Fruit fly (Drosophila melanogaster) whole organism, pupa: ENCODE results near the gene CG34174.

Source experiments
- CG10348 ChIP-seq: fragments of 200-800 bp; sonication (Bioruptor generic); IDR thresholded peaks from 2 replicates; pipeline ENCODE4 v1.3.6; 2022; ENCODE audit warnings: missing biosample characterization, missing genetic modification characterization
- CG13204 ChIP-seq: fragments of 200-800 bp; sonication (Bioruptor generic); optimal IDR thresholded peaks from 2 replicates; lab custom pipeline; 2018; ENCODE audit warnings: missing biosample characterization, mild to moderate bottlenecking, missing genetic modification characterization, moderate library complexity
- CG14655 ChIP-seq: fragments of 200-800 bp; sonication (Bioruptor generic); optimal IDR thresholded peaks from 3 replicates; lab custom pipeline; 2017; ENCODE audit warnings: mild to moderate bottlenecking, missing biosample characterization, missing genetic modification reagents, missing genetic modification characterization
- CG17806 ChIP-seq: fragments of 200-800 bp; sonication (Bioruptor generic); optimal IDR thresholded peaks from 2 replicates; lab custom pipeline; 2018; ENCODE audit warnings: missing biosample characterization, mild to moderate bottlenecking, missing genetic modification characterization, moderate library complexity
- CG32121 ChIP-seq: fragments of 200-800 bp; sonication (Bioruptor generic); IDR thresholded peaks from 2 replicates; pipeline ENCODE4 v1.3.6; 2022; ENCODE audit warnings: missing biosample characterization, missing genetic modification characterization
- CG34367 ChIP-seq: fragments of 200-800 bp; sonication (Bioruptor generic); optimal IDR thresholded peaks from 2 replicates; lab custom pipeline; 2018; ENCODE audit warnings: missing biosample characterization, mild to moderate bottlenecking, missing genetic modification characterization
- CG4496 ChIP-seq: fragments of 200-800 bp; sonication (Bioruptor generic); IDR thresholded peaks from 3 replicates; pipeline ENCODE4 v1.3.6; 2022; ENCODE audit warnings: missing biosample characterization, missing genetic modification characterization
- CG8159 ChIP-seq: fragments of 200-800 bp; sonication (Bioruptor generic); optimal IDR thresholded peaks from 3 replicates; lab custom pipeline; 2018; ENCODE audit warnings: missing biosample characterization, mild to moderate bottlenecking, missing genetic modification characterization, moderate library complexity
- CG8301 ChIP-seq: fragments of 200-800 bp; sonication (Bioruptor generic); optimal IDR thresholded peaks from 2 replicates; lab custom pipeline; 2018; ENCODE audit warnings: missing biosample characterization, mild to moderate bottlenecking, missing genetic modification characterization
- EcR ChIP-seq: fragments of 200-800 bp; sonication (Bioruptor generic); optimal IDR thresholded peaks from 3 replicates; lab custom pipeline; 2019; ENCODE audit warnings: missing biosample characterization, missing genetic modification characterization, mild to moderate bottlenecking, moderate library complexity, missing genetic modification reagents
- Ets98B ChIP-seq: fragments of 200-800 bp; sonication (Bioruptor generic); IDR thresholded peaks from 2 replicates; pipeline ENCODE4 v1.3.6; 2022; ENCODE audit warnings: missing biosample characterization, missing genetic modification characterization
- Pif1B ChIP-seq: fragments of 200-800 bp; sonication (Bioruptor generic); optimal IDR thresholded peaks from 3 replicates; lab custom pipeline; 2016; ENCODE audit warnings: missing biosample characterization, missing genetic modification characterization
- gl ChIP-seq: fragments of 200-800 bp; sonication (Bioruptor generic); optimal IDR thresholded peaks from 2 replicates; lab custom pipeline; 2018; ENCODE audit warnings: missing biosample characterization, mild to moderate bottlenecking, missing genetic modification characterization
- rn ChIP-seq: fragments of 200-800 bp; sonication (Bioruptor generic); IDR thresholded peaks from 2 replicates; pipeline ENCODE4 v1.3.6; 2022; ENCODE audit warnings: missing biosample characterization, missing genetic modification characterization

- no peak for TF ChIP-seq CG32121 (GFP tag; lab: Robert Waterston, UW)
- TF ChIP-seq CG17806 (tag; lab: Kevin White, UChicago) = peak; percentile 27
- TF ChIP-seq gl = peak; percentile 30
- peak; percentile 37 for TF ChIP-seq CG8159 (tag; lab: Kevin White, UChicago)
- TF ChIP-seq Pif1B (GFP tag; lab: Kevin White, UChicago) = peak; percentile 47
- TF ChIP-seq EcR (GFP tag; lab: Kevin White, UChicago) = peak; percentile 100
- no peak for TF ChIP-seq Ets98B
- no peak for TF ChIP-seq CG4496 (GFP tag; lab: Robert Waterston, UW)
- TF ChIP-seq CG8301 (tag; lab: Kevin White, UChicago) = peak; percentile 65
- no peak for TF ChIP-seq CG10348 (GFP tag; lab: Robert Waterston, UW)
- TF ChIP-seq CG34367 (tag; lab: Kevin White, UChicago) = no peak
- TF ChIP-seq CG13204 = peak; percentile 56
- no peak for TF ChIP-seq rn (GFP tag; lab: Robert Waterston, UW)
- TF ChIP-seq CG14655 (GFP tag; lab: Kevin White, UChicago) = peak; percentile 81
These were observed 17.2 kb upstream of the CG34174 start for dm6 chr2L:2196590-2197474.
